Fruit fly (Drosophila melanogaster): ENCODE measurements around the gene Meltrin.

The Meltrin gene

dm6 chr3R:14714147-14714903 lies 17.2 kb upstream of the Meltrin start (continued):
- TF ChIP-seq Hr3 (GFP tag; optimal IDR thresholded peaks at IDR 0.05): peak; percentile 63
- TF ChIP-seq crc (GFP tag; optimal IDR thresholded peaks at IDR 0.05): no peak
- TF ChIP-seq CG10321 (GFP tag; IDR thresholded peaks at IDR 0.05): no peak
- peak; percentile 9 for TF ChIP-seq CG12155 (GFP tag; optimal IDR thresholded peaks at IDR 0.05)
- TF ChIP-seq chm (GFP tag; IDR thresholded peaks at IDR 0.05): peak; percentile 86
- TF ChIP-seq Mes4 (GFP tag; optimal IDR thresholded peaks at IDR 0.05): no peak
- peak; percentile 39 for TF ChIP-seq chn (GFP tag; optimal IDR thresholded peaks at IDR 0.05)
- TF ChIP-seq pum (GFP tag; optimal IDR thresholded peaks at IDR 0.05): no peak
- TF ChIP-seq CG30403 (GFP tag; optimal IDR thresholded peaks at IDR 0.05): no peak
- no peak for TF ChIP-seq cas (GFP tag; IDR thresholded peaks at IDR 0.05)
- peak; percentile 18; the same call in 1 of the 2 replicates for TF ChIP-seq nerfin-2 (GFP tag; IDR thresholded peaks at IDR 0.05; ENCODE audit: partially characterized antibody)
- peak; percentile 92 for TF ChIP-seq zf30C (GFP tag; optimal IDR thresholded peaks at IDR 0.05)
- peak; percentile 71 for TF ChIP-seq CG7839 (tag; optimal IDR thresholded peaks at IDR 0.05)
- TF ChIP-seq dati (GFP tag; IDR thresholded peaks at IDR 0.05): no peak
- no peak for TF ChIP-seq Camta (GFP tag; optimal IDR thresholded peaks at IDR 0.05)
- peak; percentile 27; the same call in 1 of the 2 replicates for TF ChIP-seq CG10366 (GFP tag; IDR thresholded peaks at IDR 0.05)
- no peak for TF ChIP-seq Hmr (GFP tag; optimal IDR thresholded peaks at IDR 0.05)
- no peak for TF ChIP-seq Dbx (GFP tag; IDR thresholded peaks at IDR 0.05)
- TF ChIP-seq CG17385 (GFP tag; optimal IDR thresholded peaks at IDR 0.05): peak; percentile 53
- TF ChIP-seq sens-2 (GFP tag; IDR thresholded peaks at IDR 0.05): no peak
- TF ChIP-seq CG32532 (GFP tag; IDR thresholded peaks at IDR 0.05): peak; percentile 33; the same call in 1 of the 2 replicates
- peak; percentile 70 for TF ChIP-seq CG31388 (GFP tag; optimal IDR thresholded peaks at IDR 0.05)
- TF ChIP-seq D19B (GFP tag; optimal IDR thresholded peaks at IDR 0.05): no peak
- TF ChIP-seq vfl (GFP tag; optimal IDR thresholded peaks at IDR 0.05): peak; percentile 11
- TF ChIP-seq knrl (GFP tag; IDR thresholded peaks at IDR 0.05; ENCODE audit: partially characterized antibody): 0 out of 3 replicates have a peak, but pooled peaks have one; percentile 31
- peak; percentile 60 for TF ChIP-seq ara (GFP tag; IDR thresholded peaks at IDR 0.05)
- peak; percentile 16; the same call in 1 of the 3 replicates for TF ChIP-seq CG11695 (GFP tag; IDR thresholded peaks at IDR 0.05)
- TF ChIP-seq B-H2 (GFP tag; optimal IDR thresholded peaks at IDR 0.05): no peak
- peak; percentile 94 for TF ChIP-seq crol (GFP tag; IDR thresholded peaks at IDR 0.05)
- peak; percentile 87 for TF ChIP-seq nmo (GFP tag; optimal IDR thresholded peaks at IDR 0.05)
- peak; percentile 68 for TF ChIP-seq CG15479 (GFP tag; optimal IDR thresholded peaks at IDR 0.05)
- peak; percentile 27 for TF ChIP-seq CG10147 (GFP tag; optimal IDR thresholded peaks at IDR 0.05)
- peak; percentile 29 for TF ChIP-seq CG7271 (tag; optimal IDR thresholded peaks at IDR 0.05)
- no peak for TF ChIP-seq Oaz (GFP tag; IDR thresholded peaks at IDR 0.05)
- 0 out of 3 replicates have a peak, but pooled peaks have one; percentile 41 for TF ChIP-seq Opbp (GFP tag; IDR thresholded peaks at IDR 0.05; ENCODE audit: partially characterized antibody)
- no peak for TF ChIP-seq da (GFP tag; optimal IDR thresholded peaks at IDR 0.05)
- TF ChIP-seq zen (tag; optimal IDR thresholded peaks at IDR 0.05): peak; percentile 86
- TF ChIP-seq phol (tag; optimal IDR thresholded peaks at IDR 0.05): peak; percentile 89
- TF ChIP-seq Blimp-1 (GFP tag; optimal IDR thresholded peaks at IDR 0.05): peak; percentile 94
- TF ChIP-seq Hr51 (GFP tag; optimal IDR thresholded peaks at IDR 0.05): peak in 1 of 2 experiments; percentile 60
- TF ChIP-seq CG17361 (GFP tag; IDR thresholded peaks at IDR 0.05): peak; percentile 82
- TF ChIP-seq CG11504 (tag; optimal IDR thresholded peaks at IDR 0.05): peak; percentile 85
- TF ChIP-seq NC2β (GFP tag; optimal IDR thresholded peaks at IDR 0.05): peak; percentile 63
- peak; percentile 97 for TF ChIP-seq CG10979 (tag; optimal IDR thresholded peaks at IDR 0.05)
- peak; percentile 82 for TF ChIP-seq CG2678 (tag; optimal IDR thresholded peaks at IDR 0.05)
- TF ChIP-seq CG10959 (GFP tag; IDR thresholded peaks at IDR 0.05): peak; percentile 85
- TF ChIP-seq run (tag; optimal IDR thresholded peaks at IDR 0.05): peak; percentile 39
- no peak for TF ChIP-seq Hr78 (GFP tag; optimal IDR thresholded peaks at IDR 0.05)

All from whole organism, embryonic.